Fruit fly (Drosophila melanogaster) whole organism, embryonic: ENCODE results near the gene CG14362.

Experiments
- ATbp ChIP-seq: fragments of 200-800 bp; sonication (Bioruptor generic); optimal IDR thresholded peaks from 2 replicates; lab custom pipeline; 2017; ENCODE audit warnings: missing biosample characterization, mild to moderate bottlenecking, missing genetic modification characterization, missing genetic modification reagents
- Awh ChIP-seq: fragments of 200-800 bp; sonication (Bioruptor generic); IDR thresholded peaks from 2 replicates; pipeline ENCODE4, ENCODE4 v1.3.6; 2022; ENCODE audit warnings: missing biosample characterization, missing genetic modification characterization
- CG10321 ChIP-seq: fragments of 200-800 bp; sonication (Bioruptor generic); IDR thresholded peaks from 2 replicates; pipeline ENCODE4 v1.3.6; 2022; ENCODE audit warnings: missing biosample characterization, missing genetic modification characterization
- CG10462 ChIP-seq: fragments of 200-800 bp; sonication (Bioruptor generic); optimal IDR thresholded peaks from 2 replicates; lab custom pipeline; 2016; ENCODE audit warnings: missing biosample characterization, missing genetic modification characterization
- CG10543 ChIP-seq: fragments of 200-800 bp; sonication (Bioruptor generic); optimal IDR thresholded peaks from 3 replicates; lab custom pipeline; 2017; ENCODE audit warnings: missing biosample characterization, mild to moderate bottlenecking, missing genetic modification characterization, moderate library complexity
- CG11247 ChIP-seq: fragments of 200-800 bp; sonication (Bioruptor generic); IDR thresholded peaks from 2 replicates; pipeline ENCODE4 v1.3.6; 2022; ENCODE audit warnings: missing biosample characterization, missing genetic modification characterization
- CG11723 ChIP-seq: fragments of 200-800 bp; sonication (Bioruptor generic); optimal IDR thresholded peaks from 2 replicates; lab custom pipeline; 2017; ENCODE audit warnings: missing biosample characterization, mild to moderate bottlenecking, missing genetic modification characterization
- CG12104 ChIP-seq: fragments of 200-800 bp; sonication (Bioruptor generic); optimal IDR thresholded peaks from 3 replicates; lab custom pipeline; 2016; ENCODE audit warnings: missing biosample characterization, missing genetic modification characterization
- CG14441 ChIP-seq: fragments of 200-800 bp; sonication (Bioruptor generic); IDR thresholded peaks from 2 replicates; pipeline ENCODE4 v1.3.6; 2022; ENCODE audit warnings: missing biosample characterization, missing genetic modification characterization
- CG14710 ChIP-seq: fragments of 200-800 bp; sonication (Bioruptor generic); optimal IDR thresholded peaks from 3 replicates; lab custom pipeline; 2019; ENCODE audit warnings: missing biosample characterization, mild to moderate bottlenecking, missing genetic modification characterization, moderate library complexity
- CG15479 ChIP-seq: fragments of 200-800 bp; sonication (Bioruptor generic); optimal IDR thresholded peaks from 3 replicates; lab custom pipeline; 2019; ENCODE audit warnings: missing biosample characterization, mild to moderate bottlenecking, missing genetic modification characterization, moderate library complexity
- CG2199 ChIP-seq: fragments of 200-800 bp; sonication (Bioruptor generic); IDR thresholded peaks from 3 replicates; pipeline ENCODE4 v1.3.6; 2022; ENCODE audit warnings: missing biosample characterization, missing genetic modification characterization
- CG31365 ChIP-seq: fragments of 200-800 bp; sonication (Bioruptor generic); optimal IDR thresholded peaks from 2 replicates; lab custom pipeline; 2018; ENCODE audit warnings: missing biosample characterization, mild to moderate bottlenecking, missing genetic modification characterization
- CG3163 ChIP-seq: fragments of 200-800 bp; sonication (Bioruptor generic); optimal IDR thresholded peaks from 3 replicates; lab custom pipeline; 2016; ENCODE audit warnings: missing biosample characterization, missing genetic modification characterization
- CG32767 ChIP-seq: fragments of 200-800 bp; sonication (Bioruptor generic); IDR thresholded peaks from 2 replicates; pipeline ENCODE4 v1.3.6; 2022; ENCODE audit warnings: missing biosample characterization, missing genetic modification characterization
- CG3407 ChIP-seq: fragments of 200-800 bp; sonication (Bioruptor generic); optimal IDR thresholded peaks from 2 replicates; lab custom pipeline; 2018; ENCODE audit warnings: missing biosample characterization, mild to moderate bottlenecking, missing genetic modification characterization
- CG3995 ChIP-seq: fragments of 200-800 bp; sonication (Bioruptor generic); optimal IDR thresholded peaks from 3 replicates; lab custom pipeline; 2016; ENCODE audit warnings: missing biosample characterization, missing genetic modification characterization
- CG4820 ChIP-seq: fragments of 200-800 bp; sonication (Bioruptor generic); optimal IDR thresholded peaks from 3 replicates; lab custom pipeline; 2016; ENCODE audit warnings: missing biosample characterization, missing genetic modification characterization
- CG6765 ChIP-seq: fragments of 200-800 bp; sonication (Bioruptor generic); optimal IDR thresholded peaks from 3 replicates; lab custom pipeline; 2017; ENCODE audit warnings: missing biosample characterization, mild to moderate bottlenecking, missing genetic modification characterization
- CG9797 ChIP-seq: fragments of 200-800 bp; sonication (Bioruptor generic); optimal IDR thresholded peaks from 3 replicates; lab custom pipeline; 2018; ENCODE audit warnings: missing biosample characterization, mild to moderate bottlenecking, missing genetic modification characterization
- Dfd ChIP-seq, 2 experiments: fragments of >200 bp; optimal IDR thresholded peaks; 2 replicates each; lab custom pipeline; 2017; ENCODE audit warnings: missing biosample characterization in 2 of 2, missing genetic modification characterization in 2 of 2
- HLH4C ChIP-seq: fragments of 200-800 bp; sonication (Bioruptor generic); IDR thresholded peaks from 3 replicates; pipeline ENCODE4 v1.3.6; 2022; ENCODE audit warnings: missing biosample characterization, missing genetic modification characterization; ENCODE audit not compliant: partially characterized antibody
- HLH54F ChIP-seq: fragments of 200-800 bp; sonication (Bioruptor generic); optimal IDR thresholded peaks from 3 replicates; lab custom pipeline; 2016; ENCODE audit warnings: missing biosample characterization, missing genetic modification characterization
- Hey ChIP-seq: fragments of 200-800 bp; sonication (Bioruptor generic); optimal IDR thresholded peaks from 3 replicates; lab custom pipeline; 2018; ENCODE audit warnings: missing biosample characterization, mild to moderate bottlenecking, missing genetic modification characterization
- HmgZ ChIP-seq: fragments of 200-800 bp; sonication (Bioruptor generic); optimal IDR thresholded peaks from 2 replicates; lab custom pipeline; 2018; ENCODE audit warnings: missing biosample characterization, mild to moderate bottlenecking, missing genetic modification characterization
- Mes4 ChIP-seq: fragments of 200-800 bp; sonication (Bioruptor generic); optimal IDR thresholded peaks from 2 replicates; lab custom pipeline; 2016; ENCODE audit warnings: missing biosample characterization, missing genetic modification characterization
- Pdp1 ChIP-seq, 2 experiments: fragments of 200-800 bp; sonication (Bioruptor generic); optimal IDR thresholded peaks; 3 replicates each; lab custom pipeline; 2016; ENCODE audit warnings: missing biosample characterization in 2 of 2, missing genetic modification characterization in 2 of 2, mild to moderate bottlenecking in 1 of 2, moderate library complexity in 1 of 2
- Ptx1 ChIP-seq: fragments of 200-800 bp; sonication (Bioruptor generic); IDR thresholded peaks from 2 replicates; pipeline ENCODE4 v1.3.6; 2022; ENCODE audit warnings: missing biosample characterization, missing genetic modification characterization
- Sry-δ ChIP-seq: fragments of 200-800 bp; sonication (Bioruptor generic); optimal IDR thresholded peaks from 2 replicates; lab custom pipeline; 2016; ENCODE audit warnings: missing biosample characterization, missing genetic modification characterization
- TFAM ChIP-seq: fragments of 200-800 bp; sonication (Bioruptor generic); optimal IDR thresholded peaks from 2 replicates; lab custom pipeline; 2017; ENCODE audit warnings: missing biosample characterization, missing genetic modification characterization, inconsistent platforms
- bcd ChIP-seq: fragments of 200-800 bp; sonication (Bioruptor generic); optimal IDR thresholded peaks from 2 replicates; lab custom pipeline; 2017; ENCODE audit warnings: missing biosample characterization, mild to moderate bottlenecking, missing genetic modification characterization
- bowl ChIP-seq: fragments of 200-800 bp; sonication (Bioruptor generic); IDR thresholded peaks from 2 replicates; pipeline ENCODE4 v1.3.6; 2022; ENCODE audit warnings: missing biosample characterization, missing genetic modification characterization
- bsh ChIP-seq, 2 experiments: fragments of 200-800 bp; sonication (Bioruptor generic); optimal IDR thresholded peaks; 2 replicates each; lab custom pipeline; 2017 to 2018; ENCODE audit warnings: mild to moderate bottlenecking in 2 of 2, missing biosample characterization in 2 of 2, missing genetic modification characterization in 2 of 2, moderate library complexity in 1 of 2
- btn ChIP-seq: fragments of 200-800 bp; sonication (Bioruptor generic); optimal IDR thresholded peaks from 2 replicates; lab custom pipeline; 2016; ENCODE audit warnings: missing biosample characterization, missing genetic modification characterization
- chif ChIP-seq, 2 experiments: fragments of 200-800 bp; sonication (Bioruptor generic); optimal IDR thresholded peaks; 3 replicates each; lab custom pipeline; 2016; ENCODE audit warnings: missing biosample characterization in 2 of 2, missing genetic modification characterization in 2 of 2
- croc ChIP-seq: fragments of 200-800 bp; sonication (Bioruptor generic); conservative IDR thresholded peaks from 3 replicates; pipeline ENCODE4 v1.3.6; 2022; ENCODE audit warnings: missing biosample characterization, missing genetic modification characterization
- dmrt11E ChIP-seq: fragments of 200-800 bp; sonication (Bioruptor generic); optimal IDR thresholded peaks from 3 replicates; lab custom pipeline; 2018; ENCODE audit warnings: missing biosample characterization, mild to moderate bottlenecking, missing genetic modification characterization, moderate library complexity
- emc ChIP-seq: fragments of 200-800 bp; sonication (Bioruptor generic); optimal IDR thresholded peaks from 2 replicates; lab custom pipeline; 2016; ENCODE audit warnings: missing biosample characterization, missing genetic modification characterization
- gcm ChIP-seq: fragments of 200-800 bp; sonication (Bioruptor generic); optimal IDR thresholded peaks from 2 replicates; lab custom pipeline; 2019; ENCODE audit warnings: missing biosample characterization, mild to moderate bottlenecking, missing genetic modification characterization, moderate library complexity
- jing ChIP-seq: fragments of 200-800 bp; sonication (Bioruptor generic); optimal IDR thresholded peaks from 2 replicates; lab custom pipeline; 2018; ENCODE audit warnings: missing biosample characterization, mild to moderate bottlenecking, missing genetic modification characterization
- kni ChIP-seq: fragments of 200-800 bp; sonication (Bioruptor generic); optimal IDR thresholded peaks from 3 replicates; lab custom pipeline; 2017; ENCODE audit warnings: mild to moderate bottlenecking, missing biosample characterization, missing genetic modification reagents, missing genetic modification characterization
- knrl ChIP-seq: fragments of 200-800 bp; sonication (Bioruptor generic); IDR thresholded peaks from 3 replicates; pipeline ENCODE4 v1.3.6; 2022; ENCODE audit warnings: missing biosample characterization, missing genetic modification characterization; ENCODE audit not compliant: partially characterized antibody
- pb ChIP-seq: fragments of 200-800 bp; sonication (Bioruptor generic); optimal IDR thresholded peaks from 3 replicates; lab custom pipeline; 2016; ENCODE audit warnings: missing biosample characterization, missing genetic modification characterization
- pzg ChIP-seq: fragments of 200-800 bp; sonication (Bioruptor generic); optimal IDR thresholded peaks from 3 replicates; lab custom pipeline; 2018; ENCODE audit warnings: missing biosample characterization, mild to moderate bottlenecking, missing genetic modification characterization, moderate library complexity
- row ChIP-seq: fragments of 200-800 bp; sonication (Bioruptor generic); IDR thresholded peaks from 3 replicates; pipeline ENCODE4 v1.3.6; 2022; ENCODE audit warnings: missing biosample characterization, missing genetic modification characterization
- scrt ChIP-seq: fragments of 200-800 bp; sonication (Bioruptor generic); optimal IDR thresholded peaks from 2 replicates; lab custom pipeline; 2018; ENCODE audit warnings: missing biosample characterization, mild to moderate bottlenecking, missing genetic modification characterization, moderate library complexity
- sens-2 ChIP-seq: fragments of 200-800 bp; sonication (Bioruptor generic); IDR thresholded peaks from 2 replicates; pipeline ENCODE4 v1.3.6; 2022; ENCODE audit warnings: missing biosample characterization, missing genetic modification characterization
- slou ChIP-seq: fragments of 200-800 bp; sonication (Bioruptor generic); optimal IDR thresholded peaks from 3 replicates; lab custom pipeline; 2016; ENCODE audit warnings: missing biosample characterization, missing genetic modification characterization
- toy ChIP-seq: fragments of 200-800 bp; sonication (Bioruptor generic); IDR thresholded peaks from 2 replicates; pipeline ENCODE4 v1.3.6; 2022; ENCODE audit warnings: missing biosample characterization, missing genetic modification characterization
- wor ChIP-seq: fragments of 200-800 bp; sonication (Bioruptor generic); IDR thresholded peaks from 2 replicates; pipeline ENCODE4 v1.3.6; 2022; ENCODE audit warnings: missing biosample characterization, missing genetic modification characterization
- yki ChIP-seq: fragments of >200 bp; optimal IDR thresholded peaks from 3 replicates; lab custom pipeline; 2018
- zf30C ChIP-seq: fragments of 200-800 bp; sonication (Bioruptor generic); optimal IDR thresholded peaks from 3 replicates; lab custom pipeline; 2018; ENCODE audit warnings: missing biosample characterization, mild to moderate bottlenecking, missing genetic modification characterization

CG14362 gene

DNA sequence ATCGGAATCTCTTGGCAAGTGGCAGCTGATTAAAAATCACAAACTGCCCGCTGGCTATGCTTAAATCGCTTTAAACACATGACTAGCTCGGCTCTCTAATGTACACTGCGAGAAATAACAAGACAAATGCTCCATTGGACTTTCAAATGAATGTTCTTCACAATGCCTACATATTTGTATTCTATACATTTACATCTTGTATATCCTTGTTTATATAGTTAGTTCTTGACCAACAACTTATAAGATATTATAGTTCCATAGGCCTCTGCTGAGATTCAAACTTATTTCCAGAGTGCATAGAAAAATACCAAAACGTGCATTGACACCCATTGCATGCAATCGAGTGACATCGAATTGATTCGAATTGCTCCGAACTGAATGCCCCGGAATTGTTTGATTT is 37.6 kb upstream of the CG14362 start (continued):
- TF ChIP-seq sens-2 (GFP tag; lab: Robert Waterston, UW) (no peak), dmrt11E (tag; lab: Kevin White, UChicago) (peak; percentile 49), CG10321 (GFP tag; lab: Robert Waterston, UW) (no peak), ATbp (GFP tag; lab: Kevin White, UChicago) (peak; percentile 48), CG31365 (tag; lab: Kevin White, UChicago) (no peak), HLH4C (GFP tag; lab: Robert Waterston, UW) (no peak), emc (GFP tag; lab: Kevin White, UChicago) (no peak), knrl (GFP tag; lab: Robert Waterston, UW) (no peak), HmgZ (tag; lab: Kevin White, UChicago) (no peak), Awh (no peak), slou (GFP tag; lab: Kevin White, UChicago) (no peak), bowl (no peak), CG6765 (no peak), pb (GFP tag; lab: Kevin White, UChicago) (no peak), CG14441 (GFP tag; lab: Robert Waterston, UW) (peak; percentile 43; the same call in 1 of the 2 replicates), Hey (tag; lab: Kevin White, UChicago) (no peak), Pdp1 (GFP tag; optimal IDR thresholded peaks at IDR 0.05; lab: Kevin White, UChicago) (peak in 1 of 2 experiments; percentile 3), Dfd (GFP tag; optimal IDR thresholded peaks at IDR 0.05; lab: Kevin White, UChicago) (no peak), CG9797 (GFP tag; lab: Kevin White, UChicago) (no peak), Ptx1 (peak; percentile 45), CG10462 (no peak), CG14710 (peak; percentile 29), TFAM (GFP tag; lab: Kevin White, UChicago) (no peak), pzg (no peak), CG3163 (GFP tag; lab: Kevin White, UChicago) (no peak), CG4820 (GFP tag; lab: Kevin White, UChicago) (no peak), toy (no peak), CG15479 (GFP tag; lab: Kevin White, UChicago) (no peak), CG12104 (no peak), Sry-δ (GFP tag; lab: Kevin White, UChicago) (no peak), CG11247 (no peak), yki (lab: Kevin White, UChicago) (no peak), CG3407 (GFP tag; lab: Kevin White, UChicago) (no peak), scrt (GFP tag; lab: Kevin White, UChicago) (no peak), Mes4 (GFP tag; lab: Kevin White, UChicago) (no peak), wor (GFP tag; lab: Robert Waterston, UW) (peak; percentile 45), HLH54F (GFP tag; lab: Kevin White, UChicago) (no peak), jing (no peak), bcd (no peak), CG10543 (GFP tag; lab: Kevin White, UChicago) (no peak), zf30C (GFP tag; lab: Kevin White, UChicago) (no peak), chif (GFP tag; optimal IDR thresholded peaks at IDR 0.05; lab: Kevin White, UChicago) (peak in 1 of 2 experiments; percentile 36), kni (no peak), row (GFP tag; lab: Robert Waterston, UW) (peak; percentile 43; the same call in 2 of the 3 replicates), CG3995 (no peak), CG32767 (GFP tag; lab: Robert Waterston, UW) (peak; percentile 26; the same call in 1 of the 2 replicates), btn (GFP tag; lab: Kevin White, UChicago) (no peak), croc (GFP tag; lab: Robert Waterston, UW) (no peak; the same call in 2 of the 3 replicates), bsh (GFP tag; optimal IDR thresholded peaks at IDR 0.05; lab: Kevin White, UChicago) (peak in 1 of 2 experiments; percentile 65), CG11723 (GFP tag; lab: Kevin White, UChicago) (no peak), CG2199 (GFP tag; lab: Robert Waterston, UW) (peak; percentile 24; the same call in 1 of the 3 replicates), gcm (GFP tag; lab: Kevin White, UChicago) (no peak)
